Fruit fly (Drosophila melanogaster): ENCODE measurements around the gene CG14062.

The CG14062 gene

dm6 chr3R:28599238-28600127, 43.2 kb downstream of the CG14062 start, which contains the start of the genes Noa36 and Hrb98DE:
TSS of gene Noa36 (minus strand) at chr3R:28599288.
TSS of gene Hrb98DE (plus strand) at chr3R:28599834.
- TF ChIP-seq Dif (GFP tag; optimal IDR thresholded peaks at IDR 0.05; ENCODE audit: partially characterized antibody) (no peak), sage (GFP tag; optimal IDR thresholded peaks at IDR 0.05) (no peak), OdsH (GFP tag; optimal IDR thresholded peaks at IDR 0.05) (peak; percentile 13), Myc (optimal IDR thresholded peaks at IDR 0.05) (peak; percentile 67), Rel (GFP tag; optimal IDR thresholded peaks at IDR 0.05) (no peak), Rel (tag; optimal IDR thresholded peaks at IDR 0.05) (no peak), dsf (GFP tag; optimal IDR thresholded peaks at IDR 0.05; ENCODE audit: borderline replicate concordance) (peak; percentile 11), Abd-B (GFP tag; optimal IDR thresholded peaks at IDR 0.05) (no peak), N (GFP tag; optimal IDR thresholded peaks at IDR 0.05) (no peak), br (GFP tag; optimal IDR thresholded peaks at IDR 0.05) (no peak), ey (GFP tag; optimal IDR thresholded peaks at IDR 0.05) (peak; percentile 11), Sp1 (GFP tag; optimal IDR thresholded peaks at IDR 0.05) (peak; percentile 7), woc (GFP tag; optimal IDR thresholded peaks at IDR 0.05) (peak; percentile 44), usp (GFP tag; optimal IDR thresholded peaks at IDR 0.05) (no peak), Hr83 (GFP tag; optimal IDR thresholded peaks at IDR 0.05; ENCODE audit: poor library complexity, severe bottlenecking) (no peak), CG32264 (GFP tag; optimal IDR thresholded peaks at IDR 0.05) (no peak), fru (GFP tag; optimal IDR thresholded peaks at IDR 0.05) (no peak), pan (optimal IDR thresholded peaks at IDR 0.05) (no peak), brk (GFP tag; optimal IDR thresholded peaks at IDR 0.05) (no peak), Jra (GFP tag; optimal IDR thresholded peaks at IDR 0.05) (peak; percentile 21), psq (GFP tag; optimal IDR thresholded peaks at IDR 0.05) (no peak), dmrt93B (GFP tag; optimal IDR thresholded peaks at IDR 0.05) (no peak), lola (GFP tag; optimal IDR thresholded peaks at IDR 0.05) (no peak), Hr78 (GFP tag; optimal IDR thresholded peaks at IDR 0.05) (no peak), CrebA (GFP tag; optimal IDR thresholded peaks at IDR 0.05; ENCODE audit: borderline replicate concordance) (no peak), GATAd (GFP tag; optimal IDR thresholded peaks at IDR 0.05) (no peak), Mio (GFP tag; optimal IDR thresholded peaks at IDR 0.05) (no peak), dl (GFP tag; optimal IDR thresholded peaks at IDR 0.05; ENCODE audit: insufficient read depth in 1 of 2, partially characterized antibody in 2 of 2) (no peak), HLH106 (tag; optimal IDR thresholded peaks at IDR 0.05) (peak; percentile 49), rgr (GFP tag; optimal IDR thresholded peaks at IDR 0.05) (no peak), Vsx2 (GFP tag; optimal IDR thresholded peaks at IDR 0.05; ENCODE audit: partially characterized antibody) (no peak), tai (GFP tag; optimal IDR thresholded peaks at IDR 0.05) (no peak), Hnf4 (GFP tag; optimal IDR thresholded peaks at IDR 0.05) (peak; percentile 9), sv (GFP tag; optimal IDR thresholded peaks at IDR 0.05) (no peak), jim (GFP tag; optimal IDR thresholded peaks at IDR 0.05) (peak; percentile 57), h (GFP tag; optimal IDR thresholded peaks at IDR 0.05) (no peak), CG9705 (GFP tag; optimal IDR thresholded peaks at IDR 0.05) (no peak), Dfd (GFP tag; optimal IDR thresholded peaks at IDR 0.05) (no peak), foxo (GFP tag; optimal IDR thresholded peaks at IDR 0.05) (peak in 1 of 2 experiments; percentile 51)

DNA sequence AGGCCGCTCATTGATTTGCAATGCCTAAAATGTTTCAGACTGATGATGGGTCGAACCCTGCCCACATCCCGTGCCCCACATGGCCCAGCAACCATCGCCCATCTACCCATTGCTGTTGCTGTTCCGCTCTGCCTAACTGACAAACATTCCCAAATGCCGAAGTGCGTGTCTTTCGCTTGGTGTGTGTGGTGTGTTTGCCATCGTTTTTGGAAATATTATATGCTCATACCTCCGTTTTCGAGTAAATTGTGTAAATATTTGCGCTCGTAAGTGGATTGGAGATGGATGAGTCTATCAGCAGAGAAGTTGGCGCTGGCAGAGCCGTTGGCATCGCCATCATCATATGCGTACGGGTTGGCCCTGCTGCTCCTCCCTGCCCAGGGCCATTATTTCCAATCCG, 45.2 kb downstream of the CG14062 start:
- no peak for TF ChIP-seq Jra (GFP tag; optimal IDR thresholded peaks at IDR 0.05)
- TF ChIP-seq tai (GFP tag; optimal IDR thresholded peaks at IDR 0.05): no peak
- no peak for TF ChIP-seq Vsx2 (GFP tag; optimal IDR thresholded peaks at IDR 0.05; ENCODE audit: partially characterized antibody)
- no peak for TF ChIP-seq foxo (GFP tag; optimal IDR thresholded peaks at IDR 0.05)
- TF ChIP-seq woc (GFP tag; optimal IDR thresholded peaks at IDR 0.05): no peak
- TF ChIP-seq Dfd (GFP tag; optimal IDR thresholded peaks at IDR 0.05): no peak
- TF ChIP-seq fru (GFP tag; optimal IDR thresholded peaks at IDR 0.05): no peak
- no peak for TF ChIP-seq usp (GFP tag; optimal IDR thresholded peaks at IDR 0.05)
- no peak for TF ChIP-seq sage (GFP tag; optimal IDR thresholded peaks at IDR 0.05)
- no peak for TF ChIP-seq Abd-B (GFP tag; optimal IDR thresholded peaks at IDR 0.05)
- no peak for TF ChIP-seq brk (GFP tag; optimal IDR thresholded peaks at IDR 0.05)
- no peak for TF ChIP-seq Myc (optimal IDR thresholded peaks at IDR 0.05)
- TF ChIP-seq rgr (GFP tag; optimal IDR thresholded peaks at IDR 0.05): no peak
- TF ChIP-seq h (GFP tag; optimal IDR thresholded peaks at IDR 0.05): no peak

Measured in whole organism, wandering third instar larva.